Fruit fly (Drosophila melanogaster): Measurements from ENCODE around the gene CG3819.

Gene CG3819

dm6 chr3L:18890283-18891175, 31.4 kb downstream of the CG3819 start, which contains the start of gene CG3961 (continued):
- TF ChIP-seq CG10147 (GFP tag; optimal IDR thresholded peaks at IDR 0.05) = peak; percentile 97
- TF ChIP-seq sr (GFP tag; IDR thresholded peaks at IDR 0.05) = no peak
- peak; percentile 88 for TF ChIP-seq ssp (GFP tag; IDR thresholded peaks at IDR 0.05)
- no peak for TF ChIP-seq HLH4C (GFP tag; IDR thresholded peaks at IDR 0.05; ENCODE audit: partially characterized antibody)
- TF ChIP-seq CG12155 (GFP tag; optimal IDR thresholded peaks at IDR 0.05) = peak; percentile 89
- no peak for TF ChIP-seq usp (GFP tag; optimal IDR thresholded peaks at IDR 0.05)
- peak; percentile 84 for TF ChIP-seq slp2 (GFP tag; optimal IDR thresholded peaks at IDR 0.05)
- peak; percentile 94 for TF ChIP-seq lbe (GFP tag; optimal IDR thresholded peaks at IDR 0.05)
- TF ChIP-seq CG10654 (GFP tag; optimal IDR thresholded peaks at IDR 0.05) = peak; percentile 95
- TF ChIP-seq Awh (GFP tag; IDR thresholded peaks at IDR 0.05) = peak; percentile 90; the same call in 1 of the 2 replicates
- TF ChIP-seq CG9609 (GFP tag; optimal IDR thresholded peaks at IDR 0.05) = peak; percentile 83
- TF ChIP-seq shn (GFP tag; optimal IDR thresholded peaks at IDR 0.05) = peak; percentile 75
- no peak for TF ChIP-seq knrl (GFP tag; IDR thresholded peaks at IDR 0.05; ENCODE audit: partially characterized antibody)
- TF ChIP-seq CG34224 (GFP tag; IDR thresholded peaks at IDR 0.05; ENCODE audit: partially characterized antibody) = peak; percentile 8; the same call in 1 of the 3 replicates
- TF ChIP-seq CG6175 (GFP tag; IDR thresholded peaks at IDR 0.05) = no peak
- peak; percentile 40 for TF ChIP-seq Side (GFP tag; optimal IDR thresholded peaks at IDR 0.05)
- TF ChIP-seq CG2678 (tag; optimal IDR thresholded peaks at IDR 0.05) = peak; percentile 99
- TF ChIP-seq Mes4 (GFP tag; optimal IDR thresholded peaks at IDR 0.05) = peak; percentile 86
- peak; percentile 92 for TF ChIP-seq trh (GFP tag; optimal IDR thresholded peaks at IDR 0.05)
- peak; percentile 88 for TF ChIP-seq ranshi (GFP tag; IDR thresholded peaks at IDR 0.05)
- peak; percentile 88 for TF ChIP-seq Atf3 (GFP tag; optimal IDR thresholded peaks at IDR 0.05)
- peak; percentile 56 for TF ChIP-seq CG9797 (GFP tag; optimal IDR thresholded peaks at IDR 0.05)
- peak; percentile 90 for TF ChIP-seq fd64A (GFP tag; optimal IDR thresholded peaks at IDR 0.05)
- TF ChIP-seq tin (GFP tag; optimal IDR thresholded peaks at IDR 0.05) = peak; percentile 96
- TF ChIP-seq nom (GFP tag; optimal IDR thresholded peaks at IDR 0.05) = peak; percentile 97
- TF ChIP-seq al (GFP tag; IDR thresholded peaks at IDR 0.05) = peak; percentile 73
- TF ChIP-seq CG7745 (tag; optimal IDR thresholded peaks at IDR 0.05) = no peak
- TF ChIP-seq CG11723 (GFP tag; optimal IDR thresholded peaks at IDR 0.05) = peak; percentile 97
- peak; percentile 86; the same call in 1 of the 2 replicates for TF ChIP-seq Oaz (GFP tag; IDR thresholded peaks at IDR 0.05)
- peak; percentile 80; the same call in 2 of the 3 replicates for TF ChIP-seq ken (GFP tag; IDR thresholded peaks at IDR 0.05)
- no peak; the same call in 1 of the 2 replicates for TF ChIP-seq CG13287 (GFP tag; IDR thresholded peaks at IDR 0.05; ENCODE audit: partially characterized antibody)
- peak; percentile 81 for TF ChIP-seq CG15514 (GFP tag; optimal IDR thresholded peaks at IDR 0.05)
- no peak for TF ChIP-seq Hr39 (optimal IDR thresholded peaks at IDR 0.05)
- TF ChIP-seq Lpt (GFP tag; optimal IDR thresholded peaks at IDR 0.05) = no peak
- TF ChIP-seq repo (GFP tag; optimal IDR thresholded peaks at IDR 0.05) = peak; percentile 73
- peak; percentile 98 for TF ChIP-seq Xbp1 (GFP tag; optimal IDR thresholded peaks at IDR 0.05)
- no peak; the same call in 1 of the 2 replicates for TF ChIP-seq Dip2 (GFP tag; IDR thresholded peaks at IDR 0.05)
- TF ChIP-seq MESR4 (GFP tag; optimal IDR thresholded peaks at IDR 0.05) = peak; percentile 31
- TF ChIP-seq so (GFP tag; IDR thresholded peaks at IDR 0.05) = peak; percentile 95
- peak; percentile 2 for TF ChIP-seq CG4282 (GFP tag; optimal IDR thresholded peaks at IDR 0.05)
- TF ChIP-seq sna (GFP tag; IDR thresholded peaks at IDR 0.05; ENCODE audit: partially characterized antibody) = no peak; the same call in 1 of the 2 replicates
- TF ChIP-seq CG6813 (GFP tag; optimal IDR thresholded peaks at IDR 0.05) = peak; percentile 96
- TF ChIP-seq crol (GFP tag; IDR thresholded peaks at IDR 0.05) = peak; percentile 97
- peak; percentile 94 for TF ChIP-seq lmd (GFP tag; IDR thresholded peaks at IDR 0.05)
- peak; percentile 45; the same call in 1 of the 2 replicates for TF ChIP-seq CG8765 (GFP tag; IDR thresholded peaks at IDR 0.05)
- peak; percentile 93 for TF ChIP-seq fd3F (GFP tag; optimal IDR thresholded peaks at IDR 0.05)
- peak; percentile 89 for TF ChIP-seq CG4707 (GFP tag; optimal IDR thresholded peaks at IDR 0.05)
- TF ChIP-seq NFAT (GFP tag; IDR thresholded peaks at IDR 0.05) = no peak
- peak; percentile 80 for TF ChIP-seq B-H2 (GFP tag; optimal IDR thresholded peaks at IDR 0.05)

All from whole organism, embryonic.